Worm (Caenorhabditis elegans) whole organism, L2 larva: Measurements from ENCODE around the gene prde-1.

Experiments used
- aly-2 ChIP-seq: fragments of 150-350 bp; optimal IDR thresholded peaks from 2 replicates; lab custom pipeline; 2014; ENCODE audit warnings: missing biosample characterization, missing genetic modification characterization
- ceh-16 ChIP-seq: fragments of 150-350 bp; optimal IDR thresholded peaks from 2 replicates; lab custom pipeline; 2014; ENCODE audit warnings: missing biosample characterization, missing genetic modification characterization
- ceh-82 ChIP-seq: fragments of 150-350 bp; optimal IDR thresholded peaks from 2 replicates; lab custom pipeline; 2014; ENCODE audit warnings: missing biosample characterization, missing genetic modification characterization
- fos-1 ChIP-seq: fragments of 150-350 bp; optimal IDR thresholded peaks from 2 replicates; lab custom pipeline; 2014; ENCODE audit warnings: missing biosample characterization, missing genetic modification characterization
- lsy-2 ChIP-seq, 2 experiments: fragments of 150-350 bp in 1 of 2; sonication (generic microtip) in 1 of 2; optimal IDR thresholded peaks; 2 replicates each; lab custom pipeline; 2014 to 2017; ENCODE audit warnings: missing biosample characterization in 2 of 2, missing genetic modification characterization in 2 of 2
- nhr-77 ChIP-seq: fragments of 150-350 bp; optimal IDR thresholded peaks from 2 replicates; lab custom pipeline; 2014; ENCODE audit warnings: missing biosample characterization, missing genetic modification characterization
- sem-4 ChIP-seq: fragments of 150-350 bp; optimal IDR thresholded peaks from 2 replicates; lab custom pipeline; 2014; ENCODE audit warnings: missing biosample characterization, missing genetic modification reagents, missing genetic modification characterization
- skn-1 ChIP-seq: sonication (generic microtip); optimal IDR thresholded peaks from 2 replicates; lab custom pipeline; 2017; ENCODE audit warnings: missing biosample characterization, missing genetic modification characterization
- unc-55 ChIP-seq: fragments of 150-350 bp; sonication (generic microtip); optimal IDR thresholded peaks from 3 replicates; lab custom pipeline; 2014; ENCODE audit warnings: missing biosample characterization, missing genetic modification reagents, missing genetic modification characterization
- unc-62 ChIP-seq: fragments of 150-350 bp; optimal IDR thresholded peaks from 2 replicates; lab custom pipeline; 2014; ENCODE audit warnings: missing biosample characterization, missing genetic modification reagents, missing genetic modification characterization
- zag-1 ChIP-seq: fragments of 150-350 bp; optimal IDR thresholded peaks from 2 replicates; lab custom pipeline; 2014; ENCODE audit warnings: missing biosample characterization, missing genetic modification characterization
- ztf-11 ChIP-seq: sonication (generic microtip); optimal IDR thresholded peaks from 2 replicates; lab custom pipeline; 2017; ENCODE audit warnings: missing biosample characterization, missing genetic modification characterization

DNA sequence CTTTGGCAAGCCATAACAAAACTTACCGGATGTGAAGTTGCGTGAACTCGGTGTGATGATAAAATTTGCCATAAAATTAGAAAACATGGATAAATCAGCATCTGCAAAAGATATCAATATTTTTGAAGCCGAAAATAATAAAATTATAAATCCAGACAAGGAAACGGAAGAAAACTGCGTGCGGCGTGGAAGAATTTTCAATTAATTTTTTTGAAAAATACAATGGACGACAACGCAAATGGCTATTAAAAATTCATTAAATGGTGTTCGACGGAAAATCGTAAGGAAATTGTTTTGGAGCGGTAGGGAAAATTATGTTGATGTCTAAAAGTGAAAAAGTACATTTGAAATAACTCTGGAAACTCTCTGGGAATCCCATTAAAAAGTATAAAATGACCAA, 21.0 kb downstream of the prde-1 start, which contains the start of gene acr-18:
- TF ChIP-seq lsy-2 (tag; optimal IDR thresholded peaks at IDR 0.05; lab: Kevin White, UChicago) (no peak), ceh-16 (tag; lab: Kevin White, UChicago) (no peak), nhr-77 (no peak), fos-1 (tag; lab: Kevin White, UChicago) (no peak), skn-1 (tag; lab: Kevin White, UChicago) (no peak), zag-1 (tag; lab: Kevin White, UChicago) (no peak), unc-62 (GFP tag; lab: Kevin White, UChicago) (no peak), ceh-82 (no peak), ztf-11 (no peak), sem-4 (tag; lab: Kevin White, UChicago) (no peak), aly-2 (tag; lab: Kevin White, UChicago) (no peak), unc-55 (no peak)
